Fruit fly (Drosophila melanogaster) whole organism, embryonic: ENCODE measurements around the gene CG31988.

Experiments
- Abd-B ChIP-seq: fragments of 200-800 bp; sonication (Bioruptor generic); optimal IDR thresholded peaks from 2 replicates; lab custom pipeline; 2018; ENCODE audit warnings: missing biosample characterization, mild to moderate bottlenecking, missing genetic modification characterization, moderate library complexity
- CG11560 ChIP-seq: fragments of 200-800 bp; sonication (Bioruptor generic); IDR thresholded peaks from 3 replicates; pipeline ENCODE4 v1.3.6; 2022; ENCODE audit warnings: missing biosample characterization, missing genetic modification characterization
- CG12391 ChIP-seq: fragments of 200-800 bp; sonication (Bioruptor generic); optimal IDR thresholded peaks from 3 replicates; lab custom pipeline; 2018; ENCODE audit warnings: missing biosample characterization, mild to moderate bottlenecking, missing genetic modification characterization, moderate library complexity
- CG12744 ChIP-seq: fragments of 200-800 bp; sonication (Bioruptor generic); optimal IDR thresholded peaks from 2 replicates; lab custom pipeline; 2016; ENCODE audit warnings: missing biosample characterization, missing genetic modification characterization
- CG14014 ChIP-seq: fragments of 200-800 bp; sonication (Bioruptor generic); IDR thresholded peaks from 2 replicates; pipeline ENCODE4 v1.3.6; 2022; ENCODE audit warnings: missing biosample characterization, missing genetic modification characterization
- CG14667 ChIP-seq: fragments of 200-800 bp; sonication (Bioruptor generic); IDR thresholded peaks from 2 replicates; pipeline ENCODE4 v1.3.6; 2022; ENCODE audit warnings: missing biosample characterization, missing genetic modification characterization
- CG14710 ChIP-seq: fragments of 200-800 bp; sonication (Bioruptor generic); optimal IDR thresholded peaks from 3 replicates; lab custom pipeline; 2019; ENCODE audit warnings: missing biosample characterization, mild to moderate bottlenecking, missing genetic modification characterization, moderate library complexity
- CG1602 ChIP-seq: fragments of 200-800 bp; sonication (Bioruptor generic); optimal IDR thresholded peaks from 3 replicates; lab custom pipeline; 2016; ENCODE audit warnings: missing biosample characterization, missing genetic modification characterization
- CG1603 ChIP-seq: fragments of 200-800 bp; sonication (Bioruptor generic); optimal IDR thresholded peaks from 2 replicates; lab custom pipeline; 2019; ENCODE audit warnings: missing biosample characterization, mild to moderate bottlenecking, missing genetic modification characterization, moderate library complexity
- CG2889 ChIP-seq: fragments of 200-800 bp; sonication (Bioruptor generic); IDR thresholded peaks from 3 replicates; pipeline ENCODE4 v1.3.6; 2022; ENCODE audit warnings: missing biosample characterization, missing genetic modification characterization
- CG31224 ChIP-seq: fragments of 200-800 bp; sonication (Bioruptor generic); IDR thresholded peaks from 2 replicates; pipeline ENCODE4 v1.3.6; 2022; ENCODE audit warnings: missing biosample characterization, missing genetic modification characterization
- CG34422 ChIP-seq: fragments of 200-800 bp; sonication (Bioruptor generic); IDR thresholded peaks from 3 replicates; pipeline ENCODE4 v1.3.6; 2022; ENCODE audit warnings: missing biosample characterization, missing genetic modification characterization
- CG3838 ChIP-seq: fragments of 200-800 bp; sonication (Bioruptor generic); optimal IDR thresholded peaks from 3 replicates; lab custom pipeline; 2016; ENCODE audit warnings: missing biosample characterization, missing genetic modification characterization
- CG42726 ChIP-seq: fragments of 200-800 bp; sonication (Bioruptor generic); IDR thresholded peaks from 2 replicates; pipeline ENCODE4 v1.3.6; 2022; ENCODE audit warnings: missing biosample characterization, missing genetic modification characterization; ENCODE audit not compliant: partially characterized antibody
- CG4820 ChIP-seq: fragments of 200-800 bp; sonication (Bioruptor generic); optimal IDR thresholded peaks from 3 replicates; lab custom pipeline; 2016; ENCODE audit warnings: missing biosample characterization, missing genetic modification characterization
- CG6854 ChIP-seq: fragments of 200-800 bp; sonication (Bioruptor generic); optimal IDR thresholded peaks from 3 replicates; lab custom pipeline; 2017; ENCODE audit warnings: missing biosample characterization, mild to moderate bottlenecking, missing genetic modification characterization
- CG8765 ChIP-seq: fragments of 200-800 bp; sonication (Bioruptor generic); IDR thresholded peaks from 2 replicates; pipeline ENCODE4 v1.3.6; 2022; ENCODE audit warnings: missing biosample characterization, missing genetic modification characterization
- CG9437 ChIP-seq: fragments of 200-800 bp; sonication (Bioruptor generic); optimal IDR thresholded peaks from 2 replicates; lab custom pipeline; 2018; ENCODE audit warnings: missing biosample characterization, mild to moderate bottlenecking, missing genetic modification characterization
- Dip3 ChIP-seq: fragments of 200-800 bp; sonication (Bioruptor generic); optimal IDR thresholded peaks from 3 replicates; lab custom pipeline; 2016; ENCODE audit warnings: missing biosample characterization, missing genetic modification characterization
- Dll ChIP-seq: fragments of 200-800 bp; sonication (Bioruptor generic); IDR thresholded peaks from 4 replicates; pipeline ENCODE4 v1.3.6; 2022; ENCODE audit warnings: missing biosample characterization, missing genetic modification characterization; ENCODE audit not compliant: partially characterized antibody
- Ets65A ChIP-seq: fragments of 200-800 bp; sonication (Bioruptor generic); peaks from one replicate; lab custom pipeline; 2016; ENCODE audit warnings: missing biosample characterization, missing genetic modification characterization
- Fer1 ChIP-seq: fragments of 200-800 bp; sonication (Bioruptor generic); optimal IDR thresholded peaks from 2 replicates; lab custom pipeline; 2017; ENCODE audit warnings: missing biosample characterization, mild to moderate bottlenecking, missing genetic modification characterization
- HmgZ ChIP-seq: fragments of 200-800 bp; sonication (Bioruptor generic); optimal IDR thresholded peaks from 2 replicates; lab custom pipeline; 2018; ENCODE audit warnings: missing biosample characterization, mild to moderate bottlenecking, missing genetic modification characterization
- Hr3 ChIP-seq: fragments of 200-800 bp; sonication (Bioruptor generic); optimal IDR thresholded peaks from 3 replicates; lab custom pipeline; 2016; ENCODE audit warnings: missing biosample characterization, missing genetic modification characterization
- Hr78 ChIP-seq, 2 experiments: fragments of 200-800 bp in 1 of 2; fragments of >200 bp in 1 of 2; sonication (Bioruptor generic) in 1 of 2; optimal IDR thresholded peaks; 2 replicates each; lab custom pipeline; 2017 to 2019; ENCODE audit warnings: missing biosample characterization in 2 of 2, missing genetic modification characterization in 2 of 2, mild to moderate bottlenecking in 1 of 2, moderate library complexity in 1 of 2
- MESR4 ChIP-seq: fragments of 200-800 bp; sonication (Bioruptor generic); optimal IDR thresholded peaks from 2 replicates; lab custom pipeline; 2018; ENCODE audit warnings: missing biosample characterization, mild to moderate bottlenecking, missing genetic modification characterization, moderate library complexity
- Mad ChIP-seq: fragments of 200-800 bp; sonication (Bioruptor generic); optimal IDR thresholded peaks from 2 replicates; lab custom pipeline; 2016; ENCODE audit warnings: missing biosample characterization, missing genetic modification characterization
- Myb ChIP-seq: fragments of 200-800 bp; sonication (Bioruptor generic); optimal IDR thresholded peaks from 2 replicates; lab custom pipeline; 2016; ENCODE audit warnings: missing biosample characterization, missing genetic modification characterization
- Rfx ChIP-seq: fragments of 200-800 bp; sonication (Bioruptor generic); IDR thresholded peaks from 2 replicates; pipeline ENCODE4 v1.3.6; 2022; ENCODE audit warnings: missing biosample characterization, missing genetic modification characterization
- bowl ChIP-seq: fragments of 200-800 bp; sonication (Bioruptor generic); IDR thresholded peaks from 2 replicates; pipeline ENCODE4 v1.3.6; 2022; ENCODE audit warnings: missing biosample characterization, missing genetic modification characterization
- cas ChIP-seq: fragments of 200-800 bp; sonication (Bioruptor generic); IDR thresholded peaks from 2 replicates; pipeline ENCODE4 v1.3.6; 2022; ENCODE audit warnings: missing biosample characterization, missing genetic modification characterization
- dimm ChIP-seq: fragments of 200-800 bp; sonication (Bioruptor generic); IDR thresholded peaks from 2 replicates; pipeline ENCODE4 v1.3.6; 2022; ENCODE audit warnings: missing biosample characterization, missing genetic modification characterization
- dm ChIP-seq: fragments of 200-800 bp; sonication (Bioruptor generic); optimal IDR thresholded peaks from 3 replicates; lab custom pipeline; 2016; ENCODE audit warnings: missing biosample characterization, missing genetic modification characterization
- dmrt99B ChIP-seq: fragments of 200-800 bp; sonication (Bioruptor generic); optimal IDR thresholded peaks from 2 replicates; lab custom pipeline; 2018; ENCODE audit warnings: missing biosample characterization, mild to moderate bottlenecking, missing genetic modification characterization, moderate library complexity
- dpn ChIP-seq, 2 experiments: fragments of 200-800 bp; sonication (Bioruptor generic); optimal IDR thresholded peaks; 3 replicates each; lab custom pipeline; 2016; ENCODE audit warnings: missing biosample characterization in 2 of 2, missing genetic modification characterization in 2 of 2
- en ChIP-seq: fragments of 200-800 bp; sonication (Bioruptor generic); optimal IDR thresholded peaks from 2 replicates; lab custom pipeline; 2016; ENCODE audit warnings: missing biosample characterization, missing genetic modification characterization
- fu2 ChIP-seq: fragments of 200-800 bp; sonication (Bioruptor generic); optimal IDR thresholded peaks from 2 replicates; lab custom pipeline; 2016; ENCODE audit warnings: missing biosample characterization, missing genetic modification characterization
- gcm ChIP-seq: fragments of 200-800 bp; sonication (Bioruptor generic); optimal IDR thresholded peaks from 2 replicates; lab custom pipeline; 2019; ENCODE audit warnings: missing biosample characterization, mild to moderate bottlenecking, missing genetic modification characterization, moderate library complexity
- gsb-n ChIP-seq: fragments of 200-800 bp; sonication (Bioruptor generic); optimal IDR thresholded peaks from 3 replicates; lab custom pipeline; 2018; ENCODE audit warnings: missing biosample characterization, mild to moderate bottlenecking, missing genetic modification characterization
- knrl ChIP-seq: fragments of 200-800 bp; sonication (Bioruptor generic); IDR thresholded peaks from 3 replicates; pipeline ENCODE4 v1.3.6; 2022; ENCODE audit warnings: missing biosample characterization, missing genetic modification characterization; ENCODE audit not compliant: partially characterized antibody
- otp ChIP-seq: fragments of 200-800 bp; sonication (Bioruptor generic); IDR thresholded peaks from 3 replicates; pipeline ENCODE4, ENCODE4 v1.3.6; 2022; ENCODE audit warnings: missing biosample characterization, missing genetic modification characterization
- row ChIP-seq: fragments of 200-800 bp; sonication (Bioruptor generic); IDR thresholded peaks from 3 replicates; pipeline ENCODE4 v1.3.6; 2022; ENCODE audit warnings: missing biosample characterization, missing genetic modification characterization
- sens ChIP-seq: fragments of 200-800 bp; sonication (Bioruptor generic); peaks from one replicate; lab custom pipeline; 2016; ENCODE audit warnings: missing biosample characterization, missing genetic modification characterization
- slbo ChIP-seq: fragments of 200-800 bp; sonication (Bioruptor generic); IDR thresholded peaks from 2 replicates; pipeline ENCODE4 v1.3.6; 2022; ENCODE audit warnings: missing biosample characterization, missing genetic modification characterization
- slou ChIP-seq: fragments of 200-800 bp; sonication (Bioruptor generic); optimal IDR thresholded peaks from 3 replicates; lab custom pipeline; 2016; ENCODE audit warnings: missing biosample characterization, missing genetic modification characterization
- stwl ChIP-seq: fragments of 200-800 bp; sonication (Bioruptor generic); optimal IDR thresholded peaks from 3 replicates; lab custom pipeline; 2018; ENCODE audit warnings: missing biosample characterization, mild to moderate bottlenecking, missing genetic modification characterization, moderate library complexity
- tna ChIP-seq: fragments of 200-800 bp; sonication (Bioruptor generic); IDR thresholded peaks from 2 replicates; pipeline ENCODE4 v1.3.6; 2022; ENCODE audit warnings: missing biosample characterization, missing genetic modification characterization; ENCODE audit not compliant: partially characterized antibody
- tup ChIP-seq: fragments of 200-800 bp; sonication (Bioruptor generic); optimal IDR thresholded peaks from 2 replicates; lab custom pipeline; 2016; ENCODE audit warnings: missing biosample characterization, mild to moderate bottlenecking, missing genetic modification characterization, moderate library complexity
- zen2 ChIP-seq: fragments of 200-800 bp; sonication (Bioruptor generic); IDR thresholded peaks from 3 replicates; pipeline ENCODE4 v1.3.6; 2022; ENCODE audit warnings: missing biosample characterization, missing genetic modification characterization; ENCODE audit not compliant: partially characterized antibody
- zf30C ChIP-seq: fragments of 200-800 bp; sonication (Bioruptor generic); optimal IDR thresholded peaks from 3 replicates; lab custom pipeline; 2018; ENCODE audit warnings: missing biosample characterization, mild to moderate bottlenecking, missing genetic modification characterization
- zfh1 ChIP-seq: fragments of 200-800 bp; sonication (Bioruptor generic); IDR thresholded peaks from 3 replicates; pipeline ENCODE4 v1.3.6; 2022; ENCODE audit warnings: missing biosample characterization, missing genetic modification characterization

The CG31988 gene

dm6 chr2L:21221114-21221578, 18.5 kb upstream of the CG31988 start, which contains the start of gene CG8677 (continued):
- TF ChIP-seq CG14667 (GFP tag; lab: Robert Waterston, UW) (no peak), CG34422 (GFP tag; lab: Robert Waterston, UW) (peak; percentile 65; the same call in 2 of the 3 replicates), tna (GFP tag; lab: Robert Waterston, UW) (0 out of 2 replicates have a peak, but pooled peaks have one; percentile 19), zf30C (GFP tag; lab: Kevin White, UChicago) (peak; percentile 18), MESR4 (GFP tag; lab: Kevin White, UChicago) (peak; percentile 93), dm (GFP tag; lab: Kevin White, UChicago) (no peak), en (GFP tag; lab: Kevin White, UChicago) (no peak), knrl (GFP tag; lab: Robert Waterston, UW) (peak; percentile 17; the same call in 1 of the 3 replicates), Rfx (GFP tag; lab: Robert Waterston, UW) (peak; percentile 63), slbo (GFP tag; lab: Robert Waterston, UW) (peak; percentile 16; the same call in 1 of the 2 replicates), Myb (peak; percentile 80), CG3838 (no peak), Ets65A (GFP tag; lab: Kevin White, UChicago) (peak; percentile 63), otp (GFP tag; lab: Robert Waterston, UW) (no peak), dmrt99B (tag; lab: Kevin White, UChicago) (no peak), CG12744 (no peak), dpn (GFP tag; optimal IDR thresholded peaks at IDR 0.05; lab: Kevin White, UChicago) (peak in 1 of 2 experiments; percentile 1), CG2889 (GFP tag; lab: Robert Waterston, UW) (no peak), slou (GFP tag; lab: Kevin White, UChicago) (no peak), bowl (GFP tag; lab: Robert Waterston, UW) (no peak), gcm (GFP tag; lab: Kevin White, UChicago) (no peak), row (peak; percentile 75), zen2 (GFP tag; lab: Robert Waterston, UW) (no peak), CG14710 (peak; percentile 47), Abd-B (no peak), Hr78 (GFP tag; optimal IDR thresholded peaks at IDR 0.05; lab: Kevin White, UChicago) (no peak), zfh1 (GFP tag; lab: Robert Waterston, UW) (0 out of 3 replicates have a peak, but pooled peaks have one; percentile 9), CG6854 (GFP tag; lab: Kevin White, UChicago) (no peak), Mad (GFP tag; lab: Kevin White, UChicago) (no peak), tup (GFP tag; lab: Kevin White, UChicago) (no peak), Dip3 (GFP tag; lab: Kevin White, UChicago) (no peak), dimm (GFP tag; lab: Robert Waterston, UW) (no peak), CG42726 (no peak), fu2 (GFP tag; lab: Kevin White, UChicago) (no peak), CG4820 (GFP tag; lab: Kevin White, UChicago) (no peak), CG31224 (GFP tag; lab: Robert Waterston, UW) (no peak), gsb-n (tag; lab: Kevin White, UChicago) (no peak), CG8765 (GFP tag; lab: Robert Waterston, UW) (no peak), CG1602 (GFP tag; lab: Kevin White, UChicago) (no peak), Hr3 (GFP tag; lab: Kevin White, UChicago) (no peak), HmgZ (tag; lab: Kevin White, UChicago) (peak; percentile 57), sens (GFP tag; lab: Kevin White, UChicago) (peak; percentile 63), CG9437 (GFP tag; lab: Kevin White, UChicago) (no peak), stwl (tag; lab: Kevin White, UChicago) (no peak), CG11560 (tag; lab: Robert Waterston, UW) (no peak), CG1603 (tag; lab: Kevin White, UChicago) (peak; percentile 78), Fer1 (GFP tag; lab: Kevin White, UChicago) (no peak), CG12391 (peak; percentile 51), cas (GFP tag; lab: Robert Waterston, UW) (no peak), Dll (no peak), CG14014 (GFP tag; lab: Robert Waterston, UW) (0 out of 2 replicates have a peak, but pooled peaks have one; percentile 20)
